Fruit fly (Drosophila melanogaster) whole organism: Measurements from ENCODE around the gene CG14664.
A peak's percentile ranks its signal among the peaks of the same experiment; 100 is the strongest.

Experiments used
- CG8478 ChIP-seq: fragments of >200 bp; optimal IDR thresholded peaks from 2 replicates; lab custom pipeline; 2018; ENCODE audit warnings: inconsistent platforms
- Dll ChIP-seq: fragments of >200 bp; optimal IDR thresholded peaks from 2 replicates; lab custom pipeline; 2017
- EcR ChIP-seq, 2 experiments: fragments of >200 bp; optimal IDR thresholded peaks; 2 replicates each; lab custom pipeline; 2017; ENCODE audit warnings: missing biosample characterization in 2 of 2, missing genetic modification characterization in 2 of 2, missing genetic modification reagents in 2 of 2
- pan ChIP-seq: fragments of >200 bp; optimal IDR thresholded peaks from 2 replicates; lab custom pipeline; 2017
- psq ChIP-seq: fragments of >200 bp; optimal IDR thresholded peaks from 2 replicates; lab custom pipeline; 2017
- usp ChIP-seq: fragments of >200 bp; optimal IDR thresholded peaks from 2 replicates; lab custom pipeline; 2017; ENCODE audit warnings: missing biosample characterization, missing genetic modification characterization, mixed read lengths

Gene CG14664

DNA sequence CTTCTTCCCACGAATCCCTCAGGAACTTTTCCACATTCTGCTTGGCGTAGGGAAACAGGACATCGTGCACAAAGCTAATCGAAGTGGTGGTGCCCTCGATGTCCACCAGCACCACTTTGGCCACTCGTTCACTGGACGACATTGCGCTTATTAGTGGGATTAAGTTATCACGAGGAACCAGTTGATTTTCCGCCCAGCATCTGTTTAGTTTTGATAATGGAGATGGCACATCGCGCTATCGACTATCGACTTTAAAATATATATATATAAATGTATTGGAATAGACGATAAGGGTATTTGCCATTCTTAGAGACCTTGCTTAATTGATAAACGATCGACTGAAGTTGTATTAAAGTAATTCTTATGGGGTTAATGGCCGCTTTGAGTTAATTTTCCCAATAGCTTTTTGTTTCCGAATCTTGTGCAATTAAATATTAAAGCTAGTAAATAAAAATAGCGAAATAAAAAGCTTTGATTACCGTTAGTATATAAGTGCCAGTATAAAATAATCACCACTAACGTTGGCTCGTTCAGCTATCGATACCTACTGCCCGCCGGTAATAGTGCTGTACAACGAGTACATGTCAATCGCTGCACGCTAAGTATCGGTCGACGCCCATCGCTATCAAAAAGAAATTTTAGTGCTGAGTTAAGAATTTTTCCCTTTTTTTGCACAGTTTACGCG lies 32.7 kb downstream of the CG14664 start, which contains the start of the genes Enoph and Hph:
TSS of gene Enoph (minus strand) at position 220 of the 685 bp plus-strand sequence.
TSS of gene Hph (plus strand) at position 576 of the 685 bp plus-strand sequence.
- TF ChIP-seq CG8478 (lab: Kevin White, UChicago) (no peak), usp (GFP tag; lab: Kevin White, UChicago) (no peak), EcR (GFP tag; optimal IDR thresholded peaks at IDR 0.05; lab: Kevin White, UChicago) (no peak), psq (lab: Kevin White, UChicago) (no peak), Dll (no peak), pan (lab: Kevin White, UChicago) (no peak)

DNA sequence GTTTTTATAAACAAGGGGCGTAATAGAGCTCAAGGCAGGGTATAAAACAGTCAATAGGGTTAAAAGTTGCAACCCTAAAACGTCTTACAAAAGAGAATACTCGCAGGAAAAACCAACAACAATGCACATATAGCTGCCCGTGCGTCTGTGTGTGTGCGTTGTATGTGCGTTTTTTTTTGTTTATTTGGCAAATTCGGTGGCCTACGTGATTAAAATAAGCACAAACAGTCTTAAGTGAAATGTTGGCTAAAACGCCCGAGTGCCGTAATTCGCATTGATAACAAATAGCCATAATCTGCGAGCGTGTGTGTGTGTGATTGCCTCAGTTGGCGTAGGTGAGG lies 33.2 kb downstream of the CG14664 start:
- TF ChIP-seq pan (lab: Kevin White, UChicago) (no peak), EcR (GFP tag; optimal IDR thresholded peaks at IDR 0.05; lab: Kevin White, UChicago) (no peak), usp (GFP tag; lab: Kevin White, UChicago) (no peak), psq (lab: Kevin White, UChicago) (no peak), CG8478 (lab: Kevin White, UChicago) (no peak), Dll (no peak)

DNA sequence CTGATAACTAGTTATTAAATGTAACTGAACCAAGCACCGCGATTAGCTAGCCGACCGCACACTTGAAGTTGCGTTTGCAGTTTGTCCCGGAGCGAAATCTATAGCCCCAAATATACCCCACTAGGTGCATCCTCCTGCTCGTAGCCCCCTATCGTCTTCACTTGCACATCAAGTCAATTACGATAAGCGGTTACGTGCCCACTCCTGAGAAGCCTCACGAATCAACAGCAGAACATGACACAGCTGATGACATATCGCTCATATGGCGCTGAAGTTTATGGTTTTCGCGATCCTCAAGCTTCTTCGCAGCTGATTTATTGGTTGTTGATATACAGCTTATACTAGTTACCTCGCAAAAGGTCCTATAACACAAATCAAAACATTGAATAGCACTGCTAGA lies 37.3 kb downstream of the CG14664 start:
- no peak for TF ChIP-seq usp (GFP tag; lab: Kevin White, UChicago)
- no peak for TF ChIP-seq CG8478 (lab: Kevin White, UChicago)
- no peak for TF ChIP-seq EcR (GFP tag; optimal IDR thresholded peaks at IDR 0.05; lab: Kevin White, UChicago)
- no peak for TF ChIP-seq pan (lab: Kevin White, UChicago)
- no peak for TF ChIP-seq psq (lab: Kevin White, UChicago)
- TF ChIP-seq Dll, result no peak

DNA sequence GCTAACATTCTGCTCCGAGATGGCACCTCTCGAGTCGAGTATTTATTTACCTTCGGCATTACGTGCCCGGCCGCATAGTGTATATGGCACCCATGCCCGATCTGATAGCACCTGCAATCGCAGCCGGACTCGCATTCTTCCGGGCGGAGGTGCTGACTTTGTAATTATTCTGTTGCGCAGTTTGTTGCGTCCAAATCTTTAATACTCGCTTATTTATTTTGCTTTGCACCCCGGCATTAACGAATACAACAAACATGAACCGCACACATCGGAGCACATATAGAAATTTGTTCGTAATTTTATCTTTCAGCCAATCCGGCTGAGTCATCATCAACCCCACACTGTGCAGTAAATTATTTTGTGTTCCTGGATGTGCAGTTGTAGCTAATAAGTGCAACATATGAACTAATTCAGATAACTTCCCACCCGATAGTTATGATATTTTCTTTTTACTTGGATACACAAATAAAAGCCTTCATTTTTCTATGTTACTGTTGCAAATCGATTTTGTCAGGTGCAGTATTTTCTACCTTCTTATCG lies 38.1 kb downstream of the CG14664 start:
- TF ChIP-seq CG8478 (lab: Kevin White, UChicago), result no peak
- TF ChIP-seq EcR (GFP tag; optimal IDR thresholded peaks at IDR 0.05; lab: Kevin White, UChicago), result no peak
- no peak for TF ChIP-seq Dll
- no peak for TF ChIP-seq usp (GFP tag; lab: Kevin White, UChicago)
- TF ChIP-seq psq (lab: Kevin White, UChicago), result no peak
- no peak for TF ChIP-seq pan (lab: Kevin White, UChicago)

DNA sequence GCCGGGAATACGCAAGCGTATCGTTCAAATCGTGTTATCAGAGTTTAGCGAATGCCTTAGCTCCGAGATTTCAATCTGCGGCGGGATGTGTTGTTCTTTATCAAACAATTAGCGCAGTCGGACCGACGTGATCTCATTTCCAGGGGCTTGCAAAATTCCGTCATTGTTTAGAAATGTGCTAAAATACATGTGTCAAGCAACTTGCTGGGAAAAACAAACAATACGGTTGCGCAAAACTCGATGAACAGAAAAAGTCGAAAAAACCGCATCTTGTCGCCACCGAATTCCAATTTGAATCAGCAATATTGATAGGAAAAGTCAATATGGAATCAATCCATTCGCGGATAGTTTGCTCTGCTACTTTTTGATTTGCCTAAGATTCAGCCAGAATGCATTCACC lies 38.7 kb downstream of the CG14664 start, which contains the start of gene Tim17a2:
TSS of gene Tim17a2 (minus strand) at position 101 of the 400 bp plus-strand sequence.
- no peak for TF ChIP-seq pan (lab: Kevin White, UChicago)
- no peak for TF ChIP-seq usp (GFP tag; lab: Kevin White, UChicago)
- no peak for TF ChIP-seq Dll
- TF ChIP-seq psq (lab: Kevin White, UChicago), result no peak
- no peak for TF ChIP-seq CG8478 (lab: Kevin White, UChicago)
- no peak for TF ChIP-seq EcR (GFP tag; optimal IDR thresholded peaks at IDR 0.05; lab: Kevin White, UChicago)

DNA sequence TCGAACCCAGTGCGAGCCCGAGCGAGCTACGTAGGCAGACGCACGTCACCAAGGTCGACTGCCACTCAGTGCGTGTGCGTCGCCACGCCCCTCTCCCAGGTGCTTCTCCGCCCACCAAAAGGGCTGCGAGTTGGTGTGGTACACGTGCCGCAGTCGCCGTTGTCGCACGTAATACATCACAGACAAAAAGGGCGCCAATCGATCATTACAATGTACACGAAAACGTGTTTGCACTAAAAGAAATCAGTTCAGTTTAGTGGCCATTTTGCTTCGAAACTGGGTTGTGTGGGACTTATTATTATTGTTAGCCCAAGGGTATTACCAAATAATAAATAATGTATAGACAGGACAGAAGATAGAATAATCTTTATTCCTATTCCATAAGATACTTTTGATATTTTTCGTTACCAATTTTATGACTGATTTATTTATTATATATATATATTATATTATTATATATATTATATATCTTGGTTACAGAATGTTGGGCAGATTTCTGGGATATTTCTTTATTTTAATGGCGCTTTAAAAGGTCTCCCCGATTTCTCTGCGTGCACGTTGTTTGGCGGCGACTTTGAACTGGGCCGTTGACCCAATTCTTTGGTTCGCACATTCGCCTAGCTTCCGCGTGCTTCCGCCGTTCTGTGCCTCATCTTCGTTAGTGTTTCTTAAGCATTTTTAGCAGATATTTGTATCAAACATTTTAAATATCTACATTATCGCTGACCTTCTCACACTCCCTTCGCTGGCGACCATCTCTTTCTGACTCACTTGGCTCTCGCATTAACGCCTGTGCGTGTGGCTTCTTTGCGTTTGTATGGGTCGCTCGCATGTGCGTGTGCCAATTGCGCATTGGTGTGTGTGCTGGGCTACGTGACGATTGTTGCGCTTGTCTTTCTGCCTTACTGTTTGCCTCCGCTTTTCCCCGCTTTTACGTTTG lies 39.6 kb downstream of the CG14664 start:
- TF ChIP-seq pan (lab: Kevin White, UChicago), result no peak
- TF ChIP-seq Dll, result no peak
- no peak for TF ChIP-seq psq (lab: Kevin White, UChicago)
- peak; percentile 55 for TF ChIP-seq CG8478 (lab: Kevin White, UChicago)
- peak in 1 of 2 experiments; percentile 11 for TF ChIP-seq EcR (GFP tag; optimal IDR thresholded peaks at IDR 0.05; lab: Kevin White, UChicago)

DNA sequence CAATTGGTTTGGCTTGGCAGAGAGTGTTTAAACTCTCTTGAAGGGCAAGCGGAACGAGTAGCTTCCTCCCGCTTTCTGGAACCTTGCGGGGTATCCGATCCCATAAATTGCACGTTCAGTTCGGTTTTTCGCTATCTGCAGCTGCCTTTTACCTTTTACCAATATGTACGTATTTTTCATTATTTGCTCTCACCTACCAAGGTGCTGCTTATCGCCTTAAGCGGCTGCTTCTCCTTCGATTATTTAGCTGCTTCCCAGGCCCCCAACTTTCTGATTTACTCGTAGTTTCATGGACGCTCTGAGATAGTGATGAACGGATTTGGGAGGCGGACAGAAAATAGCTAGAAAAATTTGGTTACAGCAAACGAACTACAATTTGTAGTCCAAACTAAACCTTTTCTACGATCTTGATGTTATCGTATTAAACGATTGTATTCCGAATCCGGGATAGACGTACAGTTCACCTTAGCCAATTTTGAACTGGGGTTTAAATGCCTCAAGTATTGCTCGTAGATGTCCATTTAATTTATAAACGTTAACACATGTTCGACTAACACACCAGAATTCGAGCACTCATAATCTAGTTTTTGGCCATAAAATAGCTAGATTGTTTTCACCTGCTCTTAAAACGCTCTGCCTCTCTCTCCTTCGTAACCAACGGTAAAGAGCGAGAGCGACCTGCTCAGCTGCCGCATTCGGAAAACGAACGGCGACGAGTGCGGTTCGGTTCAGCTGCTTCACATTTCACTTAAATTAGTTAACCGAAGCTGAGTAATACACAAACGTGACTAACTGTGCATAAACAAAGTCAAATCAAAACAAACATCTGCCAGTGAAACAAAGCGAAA lies 40.5 kb downstream of the CG14664 start:
- TF ChIP-seq usp (GFP tag; lab: Kevin White, UChicago) (no peak), EcR (GFP tag; optimal IDR thresholded peaks at IDR 0.05; lab: Kevin White, UChicago) (no peak), CG8478 (lab: Kevin White, UChicago) (no peak), psq (lab: Kevin White, UChicago) (no peak), Dll (no peak), pan (lab: Kevin White, UChicago) (no peak)

DNA sequence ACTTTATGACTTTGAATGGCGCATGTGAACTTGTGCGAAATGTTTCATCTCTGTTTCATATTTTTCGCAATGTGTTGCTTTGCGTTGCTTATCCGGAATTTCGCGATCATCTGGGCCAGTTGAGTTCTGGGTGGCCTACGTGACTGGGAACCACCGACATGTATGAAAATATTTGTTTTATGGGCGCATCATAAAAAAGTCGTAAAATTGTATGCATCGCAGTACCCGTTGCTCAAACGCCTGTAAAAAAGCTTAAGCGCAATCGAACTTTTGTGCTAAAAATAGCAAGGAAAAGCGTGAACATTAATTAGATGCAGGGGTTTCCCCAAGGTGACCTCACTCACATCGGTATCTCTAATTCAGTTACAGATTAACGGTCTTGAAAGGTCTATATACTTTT lies 42.3 kb downstream of the CG14664 start:
- TF ChIP-seq CG8478 (lab: Kevin White, UChicago) (no peak), Dll (no peak), psq (lab: Kevin White, UChicago) (no peak), pan (lab: Kevin White, UChicago) (no peak), EcR (GFP tag; optimal IDR thresholded peaks at IDR 0.05; lab: Kevin White, UChicago) (no peak), usp (GFP tag; lab: Kevin White, UChicago) (no peak)

DNA sequence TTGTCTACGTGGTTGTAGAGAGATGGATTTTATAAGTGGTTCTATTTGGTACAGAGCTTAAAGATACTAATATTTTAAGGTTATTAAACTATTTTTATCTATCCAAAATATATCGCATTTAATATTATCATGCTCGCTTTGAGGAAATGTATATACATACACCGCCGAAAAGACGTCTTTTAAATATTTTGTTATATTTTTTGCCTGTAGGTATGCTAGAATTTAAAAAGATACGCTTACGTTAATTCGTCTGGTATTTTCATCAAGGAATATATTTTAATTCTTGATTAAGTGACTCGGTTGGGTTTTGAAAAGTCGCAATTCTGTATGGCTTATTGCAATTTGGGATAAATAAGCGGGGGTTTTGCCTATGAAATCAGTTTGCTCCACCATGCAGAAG lies 44.6 kb downstream of the CG14664 start:
- no peak for TF ChIP-seq Dll
- no peak for TF ChIP-seq EcR (GFP tag; optimal IDR thresholded peaks at IDR 0.05; lab: Kevin White, UChicago)
- no peak for TF ChIP-seq usp (GFP tag; lab: Kevin White, UChicago)
- no peak for TF ChIP-seq psq (lab: Kevin White, UChicago)
- TF ChIP-seq CG8478 (lab: Kevin White, UChicago), result no peak
- no peak for TF ChIP-seq pan (lab: Kevin White, UChicago)

DNA sequence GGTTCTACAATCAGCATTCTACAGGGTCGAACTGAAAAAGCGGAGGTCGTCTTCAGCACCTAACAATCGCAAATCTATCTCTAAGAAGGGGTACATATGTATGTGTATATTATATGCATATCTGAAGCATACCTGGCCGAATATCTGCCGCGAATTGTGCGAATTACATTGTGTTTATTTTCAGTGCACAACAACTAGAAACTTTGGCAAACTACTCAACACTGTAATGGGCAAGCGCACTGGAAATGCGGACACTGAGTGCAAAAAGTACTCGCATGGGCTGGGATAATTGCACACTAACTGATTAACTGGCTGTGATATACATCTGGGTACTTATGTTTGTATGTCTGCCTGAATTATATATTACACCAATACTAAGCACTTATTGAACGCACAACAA lies 46.9 kb downstream of the CG14664 start:
- TF ChIP-seq psq (lab: Kevin White, UChicago) (no peak), usp (GFP tag; lab: Kevin White, UChicago) (no peak), EcR (GFP tag; optimal IDR thresholded peaks at IDR 0.05; lab: Kevin White, UChicago) (no peak), CG8478 (lab: Kevin White, UChicago) (no peak), Dll (no peak), pan (lab: Kevin White, UChicago) (no peak)
